Worm (Caenorhabditis elegans) whole organism, midembryonic: Measurements from ENCODE around the gene sre-40.

Source experiments
- T22C8.4 ChIP-seq: fragments of 200-800 bp; sonication (Bioruptor generic); IDR thresholded peaks from 2 replicates; pipeline ENCODE4 v1.3.6; 2022; ENCODE audit warnings: missing genetic modification characterization, missing compliant biosample characterization
- flt-1 ChIP-seq: fragments of 200-800 bp; sonication (Bioruptor generic); IDR thresholded peaks from 2 replicates; pipeline ENCODE4 v1.3.6; 2022; ENCODE audit warnings: missing genetic modification characterization, missing compliant biosample characterization
- med-1 ChIP-seq: sonication (generic microtip); optimal IDR thresholded peaks from 2 replicates; lab custom pipeline; 2017; ENCODE audit warnings: missing genetic modification characterization, mild to moderate bottlenecking, missing compliant biosample characterization, antibody characterized with exemption, missing genetic modification reagents; ENCODE audit not compliant: insufficient read depth
- ztf-23 ChIP-seq: fragments of 200-800 bp; sonication (Bioruptor generic); IDR thresholded peaks from 2 replicates; pipeline ENCODE4 v1.3.6; 2022; ENCODE audit warnings: missing genetic modification reagents, missing genetic modification characterization, missing compliant biosample characterization

DNA sequence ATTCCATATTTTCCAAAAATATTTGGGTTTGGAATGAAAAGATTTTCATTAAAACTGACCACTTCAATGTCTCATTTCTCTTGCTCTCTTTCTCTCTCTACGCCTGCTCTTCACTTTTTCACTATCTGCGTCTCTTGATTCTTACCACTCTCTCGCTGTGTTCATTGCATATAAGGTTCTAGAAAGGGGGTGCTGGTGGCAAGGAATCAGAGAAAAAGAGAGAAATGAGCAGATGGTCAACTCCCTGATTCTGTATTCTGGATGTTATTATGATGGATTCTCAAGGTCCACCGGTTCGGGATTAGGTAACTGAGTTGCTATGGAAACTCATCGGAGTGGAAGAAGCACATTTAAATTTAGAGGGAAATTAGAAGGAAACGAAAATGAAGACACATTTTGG is 42.8 kb downstream of the sre-40 start:
- TF ChIP-seq ztf-23 (GFP tag; lab: Robert Waterston, UW) (no peak), T22C8.4 (no peak), flt-1 (no peak), med-1 (no peak)
